Fruit fly (Drosophila melanogaster): ENCODE results near the gene Ulp1.

DNA sequence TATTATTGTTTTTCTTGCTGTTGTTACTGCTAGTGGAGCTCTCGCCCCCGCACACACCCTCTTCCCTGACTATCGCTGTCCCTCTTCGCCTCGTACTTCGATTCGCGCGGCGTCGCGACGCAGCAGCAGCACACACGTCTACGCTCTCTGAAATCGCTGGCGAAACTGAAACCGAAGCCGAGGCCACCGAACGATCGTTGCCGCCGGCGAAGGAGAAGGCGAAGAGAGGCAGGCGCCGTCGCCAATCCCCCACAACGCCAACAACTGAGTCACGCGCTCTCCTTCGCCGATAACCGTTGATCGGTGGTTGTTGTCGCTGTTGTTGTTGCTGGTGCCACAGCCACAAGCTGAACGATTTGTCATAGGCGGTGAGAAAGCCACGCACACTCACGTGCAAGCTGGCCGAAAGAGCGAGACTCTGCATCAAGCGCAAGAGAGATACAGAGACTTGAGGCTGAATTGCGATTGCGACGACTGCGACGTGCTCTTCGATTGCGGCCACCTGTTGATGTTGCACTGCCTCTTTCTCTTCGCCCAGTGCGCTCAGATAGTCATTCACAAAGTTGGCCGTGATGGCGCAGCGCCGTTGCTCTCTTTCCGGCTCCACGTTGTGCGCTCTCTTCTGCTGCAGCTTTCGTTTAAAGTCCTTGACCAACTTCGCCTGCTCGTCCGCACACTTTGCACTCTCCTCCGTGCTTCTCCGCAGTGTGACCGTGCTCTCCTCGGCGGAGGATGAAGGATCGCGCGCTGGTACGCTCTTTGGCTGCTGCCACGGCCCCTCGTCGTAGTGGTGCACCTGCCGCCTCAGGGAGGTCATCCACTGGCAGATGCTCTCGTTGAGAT is 54.5 kb downstream of the Ulp1 start:
- TF ChIP-seq CG8478 (optimal IDR thresholded peaks at IDR 0.05) (no peak), CTCF (optimal IDR thresholded peaks at IDR 0.05) (no peak)

Data from S2 (cell line).